Fruit fly (Drosophila melanogaster): ENCODE results near the gene kek4.

Gene kek4

dm6 chr2L:13206077-13206668, 9.0 kb downstream of the kek4 start (continued):
- no peak for TF ChIP-seq pdm3 (GFP tag; optimal IDR thresholded peaks at IDR 0.05)
- TF ChIP-seq achi (GFP tag; optimal IDR thresholded peaks at IDR 0.05) = no peak
- TF ChIP-seq CG6792 (GFP tag; optimal IDR thresholded peaks at IDR 0.05) = no peak
- no peak for TF ChIP-seq Sox15 (GFP tag; optimal IDR thresholded peaks at IDR 0.05)
- peak; percentile 65; the same call in 2 of the 3 replicates for TF ChIP-seq CG6163 (GFP tag; IDR thresholded peaks at IDR 0.05)
- TF ChIP-seq net (GFP tag; optimal IDR thresholded peaks at IDR 0.05) = no peak
- no peak for TF ChIP-seq CG7368 (GFP tag; optimal IDR thresholded peaks at IDR 0.05)
- 0 out of 2 replicates have a peak, but pooled peaks have one; percentile 27 for TF ChIP-seq CG15336 (GFP tag; IDR thresholded peaks at IDR 0.05)
- TF ChIP-seq CG8632 (GFP tag; optimal IDR thresholded peaks at IDR 0.05) = no peak
- TF ChIP-seq CG6276 (GFP tag; optimal IDR thresholded peaks at IDR 0.05) = peak; percentile 44
- no peak for TF ChIP-seq lz (GFP tag; optimal IDR thresholded peaks at IDR 0.05)
- TF ChIP-seq Lpt (GFP tag; optimal IDR thresholded peaks at IDR 0.05) = peak; percentile 32
- TF ChIP-seq CG31627 (GFP tag; optimal IDR thresholded peaks at IDR 0.05) = no peak
- TF ChIP-seq Gug (GFP tag; IDR thresholded peaks at IDR 0.05) = no peak
- no peak for TF ChIP-seq dac (GFP tag; optimal IDR thresholded peaks at IDR 0.05)
- TF ChIP-seq CG3032 (tag; optimal IDR thresholded peaks at IDR 0.05) = no peak
- TF ChIP-seq Sox14 (GFP tag; optimal IDR thresholded peaks at IDR 0.05) = no peak
- no peak for TF ChIP-seq dsx (GFP tag; optimal IDR thresholded peaks at IDR 0.05; ENCODE audit: poor library complexity, severe bottlenecking)
- TF ChIP-seq CG8119 (GFP tag; IDR thresholded peaks at IDR 0.05) = 0 out of 3 replicates have a peak, but pooled peaks have one; percentile 35
- no peak for TF ChIP-seq Ets96B (tag; optimal IDR thresholded peaks at IDR 0.05)
- no peak for TF ChIP-seq CG11762 (GFP tag; optimal IDR thresholded peaks at IDR 0.05; ENCODE audit: insufficient read depth)
- TF ChIP-seq CG11902 (GFP tag; optimal IDR thresholded peaks at IDR 0.05) = no peak

dm6 chr2L:13205256-13205655, 9.9 kb downstream of the kek4 start:
- TF ChIP-seq Ets96B (tag; optimal IDR thresholded peaks at IDR 0.05) (no peak), Eip75B (GFP tag; optimal IDR thresholded peaks at IDR 0.05) (peak; percentile 45), topi (GFP tag; optimal IDR thresholded peaks at IDR 0.05) (peak; percentile 5), eg (GFP tag; IDR thresholded peaks at IDR 0.05) (peak; percentile 46; the same call in 1 of the 3 replicates), Sox102F (GFP tag; optimal IDR thresholded peaks at IDR 0.05) (no peak), cyc (GFP tag; optimal IDR thresholded peaks at IDR 0.05) (no peak), CG8119 (GFP tag; IDR thresholded peaks at IDR 0.05) (no peak), CG11902 (GFP tag; optimal IDR thresholded peaks at IDR 0.05) (no peak), ss (GFP tag; optimal IDR thresholded peaks at IDR 0.05) (peak; percentile 35 to 62), fkh (GFP tag; optimal IDR thresholded peaks at IDR 0.05) (peak; percentile 79), CG32006 (GFP tag; optimal IDR thresholded peaks at IDR 0.05) (no peak), esn (GFP tag; optimal IDR thresholded peaks at IDR 0.05) (peak; percentile 44), Sox14 (GFP tag; optimal IDR thresholded peaks at IDR 0.05) (peak; percentile 10), Eip78C (GFP tag) (peak; percentile 67), Sox15 (GFP tag; optimal IDR thresholded peaks at IDR 0.05) (no peak), CG16779 (tag; optimal IDR thresholded peaks at IDR 0.05) (peak; percentile 38), Gug (GFP tag; IDR thresholded peaks at IDR 0.05) (no peak), svp (GFP tag) (peak; percentile 74), CG3919 (GFP tag; optimal IDR thresholded peaks at IDR 0.05) (peak; percentile 40), CG6163 (GFP tag; IDR thresholded peaks at IDR 0.05) (peak; percentile 53; the same call in 2 of the 3 replicates), CG1621 (tag; optimal IDR thresholded peaks at IDR 0.05) (peak; percentile 8), OdsH (GFP tag; optimal IDR thresholded peaks at IDR 0.05) (no peak), fd59A (GFP tag; optimal IDR thresholded peaks at IDR 0.05) (no peak), CG6854 (GFP tag; optimal IDR thresholded peaks at IDR 0.05) (peak; percentile 66), CG4318 (GFP tag; optimal IDR thresholded peaks at IDR 0.05) (no peak), acj6 (GFP tag; optimal IDR thresholded peaks at IDR 0.05) (no peak), Met (GFP tag; optimal IDR thresholded peaks at IDR 0.05) (peak; percentile 22), Smox (GFP tag; optimal IDR thresholded peaks at IDR 0.05) (no peak), CG15336 (GFP tag; IDR thresholded peaks at IDR 0.05) (0 out of 2 replicates have a peak, but pooled peaks have one; percentile 21)

Measured in whole organism, prepupa.